Fruit fly (Drosophila melanogaster) whole organism, prepupa: ENCODE results near the gene ppk24.
A peak's percentile ranks its signal among the peaks of the same experiment; 100 is the strongest.

Experiments used
- CG10669 ChIP-seq: fragments of 200-800 bp; sonication (Bioruptor generic); optimal IDR thresholded peaks from 3 replicates; lab custom pipeline; 2018; ENCODE audit warnings: missing biosample characterization, mild to moderate bottlenecking, missing genetic modification characterization, moderate library complexity
- CG11762 ChIP-seq: fragments of 200-800 bp; sonication (Bioruptor generic); optimal IDR thresholded peaks from 3 replicates; lab custom pipeline; 2016; ENCODE audit warnings: missing biosample characterization, missing genetic modification characterization; ENCODE audit not compliant: insufficient read depth
- CG11902 ChIP-seq: fragments of 200-800 bp; sonication (Bioruptor generic); optimal IDR thresholded peaks from 3 replicates; lab custom pipeline; 2016; ENCODE audit warnings: missing biosample characterization, missing genetic modification characterization
- CG15336 ChIP-seq: fragments of 200-800 bp; sonication (Bioruptor generic); IDR thresholded peaks from 2 replicates; pipeline ENCODE4 v1.3.6; 2022; ENCODE audit warnings: missing biosample characterization, missing genetic modification characterization
- CG1621 ChIP-seq: fragments of 200-800 bp; sonication (Bioruptor generic); optimal IDR thresholded peaks from 3 replicates; lab custom pipeline; 2018; ENCODE audit warnings: missing biosample characterization, mild to moderate bottlenecking, missing genetic modification characterization
- CG16779 ChIP-seq: fragments of 200-800 bp; sonication (Bioruptor generic); optimal IDR thresholded peaks from 3 replicates; lab custom pipeline; 2017; ENCODE audit warnings: missing biosample characterization, mild to moderate bottlenecking, missing genetic modification characterization
- CG3032 ChIP-seq: fragments of 200-800 bp; optimal IDR thresholded peaks from 2 replicates; lab custom pipeline; 2019; ENCODE audit warnings: missing biosample characterization, mild to moderate bottlenecking, missing genetic modification characterization, moderate library complexity
- CG31627 ChIP-seq: fragments of 200-800 bp; sonication (Bioruptor generic); optimal IDR thresholded peaks from 3 replicates; lab custom pipeline; 2016; ENCODE audit warnings: missing biosample characterization, missing genetic modification characterization
- CG32006 ChIP-seq: fragments of 200-800 bp; sonication (Bioruptor generic); optimal IDR thresholded peaks from 3 replicates; lab custom pipeline; 2017; ENCODE audit warnings: missing biosample characterization, mild to moderate bottlenecking, missing genetic modification characterization
- CG34406 ChIP-seq: fragments of 200-800 bp; sonication (Bioruptor generic); optimal IDR thresholded peaks from 3 replicates; lab custom pipeline; 2016; ENCODE audit warnings: missing biosample characterization, missing genetic modification characterization
- CG3919 ChIP-seq: fragments of 200-800 bp; sonication (Bioruptor generic); optimal IDR thresholded peaks from 3 replicates; lab custom pipeline; 2016; ENCODE audit warnings: missing biosample characterization, missing genetic modification characterization
- CG4318 ChIP-seq: fragments of 200-800 bp; sonication (Bioruptor generic); optimal IDR thresholded peaks from 3 replicates; lab custom pipeline; 2017; ENCODE audit warnings: missing biosample characterization, mild to moderate bottlenecking, missing genetic modification characterization
- CG6163 ChIP-seq: fragments of 200-800 bp; sonication (Bioruptor generic); IDR thresholded peaks from 3 replicates; pipeline ENCODE4 v1.3.6; 2022; ENCODE audit warnings: missing biosample characterization, missing genetic modification characterization
- CG6276 ChIP-seq: fragments of 200-800 bp; sonication (Bioruptor generic); optimal IDR thresholded peaks from 2 replicates; lab custom pipeline; 2017; ENCODE audit warnings: missing biosample characterization, mild to moderate bottlenecking, missing genetic modification characterization
- CG6792 ChIP-seq: fragments of 200-800 bp; sonication (Bioruptor generic); optimal IDR thresholded peaks from 3 replicates; lab custom pipeline; 2016; ENCODE audit warnings: missing biosample characterization, missing genetic modification characterization
- CG6808 ChIP-seq: fragments of 200-800 bp; sonication (Bioruptor generic); optimal IDR thresholded peaks from 3 replicates; lab custom pipeline; 2017; ENCODE audit warnings: missing biosample characterization, missing genetic modification characterization, mild to moderate bottlenecking, moderate library complexity, missing genetic modification reagents
- CG8119 ChIP-seq: fragments of 200-800 bp; sonication (Bioruptor generic); IDR thresholded peaks from 3 replicates; pipeline ENCODE4 v1.3.6; 2022; ENCODE audit warnings: missing biosample characterization, missing genetic modification characterization
- CG8632 ChIP-seq: fragments of 200-800 bp; sonication (Bioruptor generic); optimal IDR thresholded peaks from 3 replicates; lab custom pipeline; 2016; ENCODE audit warnings: missing biosample characterization, missing genetic modification characterization
- CG9139 ChIP-seq: fragments of 200-800 bp; sonication (Bioruptor generic); optimal IDR thresholded peaks from 3 replicates; lab custom pipeline; 2017; ENCODE audit warnings: missing biosample characterization, mild to moderate bottlenecking, missing genetic modification characterization
- Eip75B ChIP-seq: fragments of 200-800 bp; sonication (Bioruptor generic); optimal IDR thresholded peaks from 3 replicates; lab custom pipeline; 2016; ENCODE audit warnings: missing biosample characterization, missing genetic modification characterization
- Eip78C ChIP-seq: fragments of 200-800 bp; sonication (Bioruptor generic); peaks from one replicate; lab custom pipeline; 2016; ENCODE audit warnings: missing biosample characterization, missing genetic modification characterization
- Eip93F ChIP-seq: fragments of 200-800 bp; sonication (Bioruptor generic); optimal IDR thresholded peaks from 2 replicates; lab custom pipeline; 2016; ENCODE audit warnings: missing biosample characterization, mild to moderate bottlenecking, missing genetic modification characterization
- Ets21C ChIP-seq: fragments of 200-800 bp; sonication (Bioruptor generic); optimal IDR thresholded peaks from 3 replicates; lab custom pipeline; 2016; ENCODE audit warnings: missing biosample characterization, missing genetic modification characterization
- Gug ChIP-seq: fragments of 200-800 bp; sonication (Bioruptor generic); IDR thresholded peaks from 2 replicates; pipeline ENCODE4 v1.3.6; 2022; ENCODE audit warnings: missing biosample characterization, missing genetic modification characterization
- Hr38 ChIP-seq: sonication (Bioruptor generic); optimal IDR thresholded peaks from 2 replicates; lab custom pipeline; 2016; ENCODE audit warnings: missing biosample characterization, missing genetic modification characterization
- Hr4 ChIP-seq: fragments of 200-800 bp; sonication (Bioruptor generic); optimal IDR thresholded peaks from 3 replicates; lab custom pipeline; 2016; ENCODE audit warnings: missing biosample characterization, missing genetic modification characterization
- Met ChIP-seq: fragments of 200-800 bp; sonication (Bioruptor generic); optimal IDR thresholded peaks from 3 replicates; lab custom pipeline; 2016; ENCODE audit warnings: missing biosample characterization, missing genetic modification characterization
- OdsH ChIP-seq: fragments of 200-800 bp; sonication (Bioruptor generic); optimal IDR thresholded peaks from 3 replicates; lab custom pipeline; 2016; ENCODE audit warnings: missing biosample characterization, missing genetic modification characterization
- Smox ChIP-seq: fragments of 200-800 bp; sonication (Bioruptor generic); optimal IDR thresholded peaks from 3 replicates; lab custom pipeline; 2016; ENCODE audit warnings: missing biosample characterization, missing genetic modification characterization
- Sox102F ChIP-seq: fragments of 200-800 bp; sonication (Bioruptor generic); optimal IDR thresholded peaks from 2 replicates; lab custom pipeline; 2016; ENCODE audit warnings: missing biosample characterization, mild to moderate bottlenecking, missing genetic modification characterization
- Sox14 ChIP-seq: fragments of 200-800 bp; sonication (Bioruptor generic); optimal IDR thresholded peaks from 3 replicates; lab custom pipeline; 2016; ENCODE audit warnings: missing biosample characterization, missing genetic modification characterization
- achi ChIP-seq: fragments of 200-800 bp; sonication (Bioruptor generic); optimal IDR thresholded peaks from 3 replicates; lab custom pipeline; 2016; ENCODE audit warnings: missing biosample characterization, missing genetic modification characterization
- acj6 ChIP-seq: fragments of 200-800 bp; sonication (Bioruptor generic); optimal IDR thresholded peaks from 3 replicates; lab custom pipeline; 2016; ENCODE audit warnings: missing biosample characterization, missing genetic modification characterization
- dsx ChIP-seq: fragments of 200-800 bp; optimal IDR thresholded peaks from 3 replicates; lab custom pipeline; 2019; ENCODE audit warnings: missing biosample characterization, mild to moderate bottlenecking, missing genetic modification characterization, moderate library complexity; ENCODE audit not compliant: poor library complexity, severe bottlenecking
- eg ChIP-seq: fragments of 200-800 bp; sonication (Bioruptor generic); IDR thresholded peaks from 3 replicates; pipeline ENCODE4 v1.3.6; 2022; ENCODE audit warnings: missing biosample characterization, missing genetic modification characterization
- esn ChIP-seq: fragments of 200-800 bp; sonication (Bioruptor generic); optimal IDR thresholded peaks from 2 replicates; lab custom pipeline; 2016; ENCODE audit warnings: missing biosample characterization, mild to moderate bottlenecking, missing genetic modification characterization, moderate library complexity
- fd59A ChIP-seq: fragments of 200-800 bp; sonication (Bioruptor generic); optimal IDR thresholded peaks from 2 replicates; lab custom pipeline; 2017; ENCODE audit warnings: missing biosample characterization, mild to moderate bottlenecking, missing genetic modification characterization, missing genetic modification reagents
- fd85E ChIP-seq: fragments of 200-800 bp; sonication (Bioruptor generic); optimal IDR thresholded peaks from 3 replicates; lab custom pipeline; 2016; ENCODE audit warnings: missing biosample characterization, missing genetic modification characterization
- fkh ChIP-seq: fragments of 200-800 bp; sonication (Bioruptor generic); optimal IDR thresholded peaks from 3 replicates; lab custom pipeline; 2017; ENCODE audit warnings: missing biosample characterization, mild to moderate bottlenecking, missing genetic modification characterization, moderate library complexity
- lz ChIP-seq: fragments of 200-800 bp; sonication (Bioruptor generic); optimal IDR thresholded peaks from 3 replicates; lab custom pipeline; 2016; ENCODE audit warnings: missing biosample characterization, missing genetic modification characterization
- pdm3 ChIP-seq: fragments of 200-800 bp; sonication (Bioruptor generic); optimal IDR thresholded peaks from 3 replicates; lab custom pipeline; 2016; ENCODE audit warnings: missing biosample characterization, missing genetic modification characterization
- spab ChIP-seq: fragments of 200-800 bp; sonication (Bioruptor generic); optimal IDR thresholded peaks from 2 replicates; lab custom pipeline; 2017; ENCODE audit warnings: missing biosample characterization, mild to moderate bottlenecking, missing genetic modification characterization, missing genetic modification reagents
- ss ChIP-seq, 2 experiments: fragments of 200-800 bp; sonication (Bioruptor generic); optimal IDR thresholded peaks; 2 replicates in 1 of 2; 3 replicates in 1 of 2; lab custom pipeline; 2017 to 2018; ENCODE audit warnings: mild to moderate bottlenecking in 2 of 2, missing biosample characterization in 2 of 2, missing genetic modification characterization in 2 of 2, moderate library complexity in 1 of 2
- svp ChIP-seq: fragments of 200-800 bp; sonication (Bioruptor generic); peaks from one replicate; lab custom pipeline; 2016; ENCODE audit warnings: missing biosample characterization, missing genetic modification characterization

ppk24 gene

dm6 chr3R:31263934-31264333 lies 1.6 kb upstream of the ppk24 start:
- TF ChIP-seq CG8632 (GFP tag; lab: Kevin White, UChicago) (no peak), acj6 (no peak), CG16779 (tag; lab: Kevin White, UChicago) (no peak), Eip78C (no peak), ss (GFP tag; optimal IDR thresholded peaks at IDR 0.05; lab: Kevin White, UChicago) (no peak), Sox102F (no peak), CG31627 (GFP tag; lab: Kevin White, UChicago) (no peak), fd59A (GFP tag; lab: Kevin White, UChicago) (no peak), Smox (no peak), spab (GFP tag; lab: Kevin White, UChicago) (no peak), CG6276 (GFP tag; lab: Kevin White, UChicago) (no peak), eg (GFP tag; lab: Robert Waterston, UW) (no peak), lz (GFP tag; lab: Kevin White, UChicago) (no peak), CG6792 (GFP tag; lab: Kevin White, UChicago) (no peak), pdm3 (GFP tag; lab: Kevin White, UChicago) (no peak), CG6808 (GFP tag; lab: Kevin White, UChicago) (no peak), OdsH (GFP tag; lab: Kevin White, UChicago) (no peak), CG4318 (GFP tag; lab: Kevin White, UChicago) (no peak)

dm6 chr3R:31270783-31271427 lies 5.4 kb downstream of the ppk24 start:
- TF ChIP-seq ss (GFP tag; optimal IDR thresholded peaks at IDR 0.05; lab: Kevin White, UChicago) (no peak), CG3032 (tag; lab: Kevin White, UChicago) (no peak), Gug (no peak), Smox (no peak), Sox14 (GFP tag; lab: Kevin White, UChicago) (no peak), Hr38 (no peak), Hr4 (GFP tag; lab: Kevin White, UChicago) (peak; percentile 23), CG15336 (GFP tag; lab: Robert Waterston, UW) (peak; percentile 37), acj6 (no peak), fkh (GFP tag; lab: Kevin White, UChicago) (peak; percentile 75), dsx (GFP tag; lab: Kevin White, UChicago) (no peak), pdm3 (GFP tag; lab: Kevin White, UChicago) (no peak), CG32006 (GFP tag; lab: Kevin White, UChicago) (peak; percentile 37), Eip78C (peak; percentile 55), Ets21C (no peak), CG11902 (GFP tag; lab: Kevin White, UChicago) (no peak), CG6276 (GFP tag; lab: Kevin White, UChicago) (no peak), Eip75B (GFP tag; lab: Kevin White, UChicago) (peak; percentile 18), CG1621 (tag; lab: Kevin White, UChicago) (no peak), fd85E (GFP tag; lab: Kevin White, UChicago) (no peak), CG3919 (GFP tag; lab: Kevin White, UChicago) (no peak), Met (GFP tag; lab: Kevin White, UChicago) (peak; percentile 9), CG8632 (GFP tag; lab: Kevin White, UChicago) (no peak), CG16779 (tag; lab: Kevin White, UChicago) (no peak), CG9139 (GFP tag; lab: Kevin White, UChicago) (no peak), achi (peak; percentile 9), CG31627 (GFP tag; lab: Kevin White, UChicago) (no peak), svp (GFP tag; lab: Kevin White, UChicago) (peak; percentile 31), Eip93F (GFP tag; lab: Kevin White, UChicago) (no peak), CG10669 (GFP tag; lab: Kevin White, UChicago) (no peak), CG8119 (GFP tag; lab: Robert Waterston, UW) (0 out of 3 replicates have a peak, but pooled peaks have one; percentile 19), esn (GFP tag; lab: Kevin White, UChicago) (peak; percentile 19), Sox102F (peak; percentile 7), CG11762 (GFP tag; lab: Kevin White, UChicago) (no peak), CG6792 (GFP tag; lab: Kevin White, UChicago) (no peak), CG6163 (GFP tag; lab: Robert Waterston, UW) (no peak), CG34406 (GFP tag; lab: Kevin White, UChicago) (no peak)
